Worm (Caenorhabditis elegans) whole organism, dauer: ENCODE results near the gene K08D10.13.

Experiments used
- unc-62 ChIP-seq: sonication (generic microtip); optimal IDR thresholded peaks from 2 replicates; lab custom pipeline; 2017; ENCODE audit warnings: missing biosample characterization, missing genetic modification reagents, missing genetic modification characterization

Gene K08D10.13

ce11 chrIV:4123083-4123482 is 48.3 kb downstream of the K08D10.13 start, which contains the start of gene mul-1:
Gene mul-1, minus strand, starts transcription at chrIV:4123166.
- TF ChIP-seq unc-62 (GFP tag; lab: Kevin White, UChicago): no peak

- no peak for TF ChIP-seq unc-62 (GFP tag; lab: Kevin White, UChicago)
Measured at ce11 chrIV:4121055-4121454, 50.3 kb downstream of the K08D10.13 start.
